Worm (Caenorhabditis elegans): ENCODE results near the gene C01G6.2.
A peak's percentile ranks its signal among the peaks of the same experiment; 100 is the strongest.

- TF ChIP-seq ama-1 (optimal IDR thresholded peaks at IDR 0.05) (no peak), ztf-16 (tag; optimal IDR thresholded peaks at IDR 0.05) (no peak), pqm-1 (tag; optimal IDR thresholded peaks at IDR 0.05) (no peak), pax-1 (tag; optimal IDR thresholded peaks at IDR 0.05) (no peak), nhr-11 (tag; optimal IDR thresholded peaks at IDR 0.05) (no peak), mec-3 (tag; optimal IDR thresholded peaks at IDR 0.05; ENCODE audit: borderline replicate concordance) (no peak), T23F11.4 (GFP tag; optimal IDR thresholded peaks at IDR 0.05) (no peak), ceh-45 (GFP tag; IDR thresholded peaks at IDR 0.05) (no peak), hlh-15 (tag; optimal IDR thresholded peaks at IDR 0.05) (no peak), rnt-1 (tag; optimal IDR thresholded peaks at IDR 0.05) (peak; percentile 61), lin-11 (tag; optimal IDR thresholded peaks at IDR 0.05) (no peak), ceh-9 (tag; optimal IDR thresholded peaks at IDR 0.05) (no peak)
Observed at ce11 chrII:9264689-9265278, 2.1 kb upstream of the C01G6.2 start.
